Worm (Caenorhabditis elegans) whole organism, midembryonic: ENCODE results near the gene B0457.6.

Source experiments
- cog-1 ChIP-seq: sonication (generic microtip); optimal IDR thresholded peaks from 2 replicates; lab custom pipeline; 2016; ENCODE audit warnings: missing genetic modification characterization, missing compliant biosample characterization
- flt-1 ChIP-seq: fragments of 200-800 bp; sonication (Bioruptor generic); IDR thresholded peaks from 2 replicates; pipeline ENCODE4 v1.3.6; 2022; ENCODE audit warnings: missing genetic modification characterization, missing compliant biosample characterization
- klf-2 ChIP-seq: fragments of 200-800 bp; sonication (Bioruptor generic); conservative IDR thresholded peaks from 2 replicates; pipeline ENCODE4 v1.3.6; 2022; ENCODE audit warnings: missing genetic modification reagents, missing genetic modification characterization, missing compliant biosample characterization
- med-1 ChIP-seq: sonication (generic microtip); optimal IDR thresholded peaks from 2 replicates; lab custom pipeline; 2017; ENCODE audit warnings: missing genetic modification characterization, mild to moderate bottlenecking, missing compliant biosample characterization, antibody characterized with exemption, missing genetic modification reagents; ENCODE audit not compliant: insufficient read depth
- tab-1 ChIP-seq: fragments of 200-800 bp; sonication (Bioruptor generic); IDR thresholded peaks from 2 replicates; pipeline ENCODE4 v1.3.6; 2022; ENCODE audit warnings: missing genetic modification characterization, missing compliant biosample characterization
- ztf-23 ChIP-seq: fragments of 200-800 bp; sonication (Bioruptor generic); IDR thresholded peaks from 2 replicates; pipeline ENCODE4 v1.3.6; 2022; ENCODE audit warnings: missing genetic modification reagents, missing genetic modification characterization, missing compliant biosample characterization

- TF ChIP-seq cog-1 (tag; lab: Kevin White, UChicago) (no peak), flt-1 (GFP tag; lab: Robert Waterston, UW) (no peak), klf-2 (GFP tag; lab: Robert Waterston, UW) (no peak), tab-1 (GFP tag; lab: Robert Waterston, UW) (no peak), med-1 (GFP tag; lab: Kevin White, UChicago) (no peak), ztf-23 (GFP tag; lab: Robert Waterston, UW) (no peak)
Measured at ce11 chrII:8938907-8939622, 16.8 kb downstream of the B0457.6 start.
